Worm (Caenorhabditis elegans) whole organism, young adult: ENCODE data around the gene acs-17.

Source experiments
- B0019.2 ChIP-seq: fragments of 200-800 bp; sonication (Bioruptor generic); conservative IDR thresholded peaks from 2 replicates; pipeline ENCODE4 v1.3.6; 2022; ENCODE audit warnings: missing genetic modification reagents, missing genetic modification characterization, missing compliant biosample characterization
- F22D6.2 ChIP-seq: sonication (generic microtip); optimal IDR thresholded peaks from 2 replicates; lab custom pipeline; 2016; ENCODE audit warnings: mild to moderate bottlenecking, missing genetic modification characterization, missing compliant biosample characterization
- F23B12.7 ChIP-seq: sonication (generic microtip); optimal IDR thresholded peaks from 2 replicates; lab custom pipeline; 2017; ENCODE audit warnings: missing genetic modification characterization, mild to moderate bottlenecking, missing compliant biosample characterization, antibody characterized with exemption, moderate library complexity; ENCODE audit not compliant: insufficient read depth
- F33H1.4 ChIP-seq: fragments of 200-800 bp; sonication (Bioruptor generic); IDR thresholded peaks from 2 replicates; pipeline ENCODE4 v1.3.6; 2022; ENCODE audit warnings: missing genetic modification reagents, missing genetic modification characterization, missing compliant biosample characterization
- F52B5.7 ChIP-seq: sonication (generic microtip); optimal IDR thresholded peaks from 2 replicates; lab custom pipeline; 2016; ENCODE audit warnings: mild to moderate bottlenecking, missing genetic modification characterization, missing compliant biosample characterization
- F55B11.4 ChIP-seq: sonication (generic microtip); optimal IDR thresholded peaks from 2 replicates; lab custom pipeline; 2016; ENCODE audit warnings: missing compliant biosample characterization, missing genetic modification characterization, borderline replicate concordance; ENCODE audit not compliant: insufficient read depth
- F57A8.1 ChIP-seq: fragments of 200-800 bp; sonication (Bioruptor generic); optimal IDR thresholded peaks from 2 replicates; lab custom pipeline; 2018; ENCODE audit warnings: mild to moderate bottlenecking, missing genetic modification characterization, moderate library complexity, missing compliant biosample characterization
- K12H6.12 ChIP-seq: fragments of 200-800 bp; sonication (Bioruptor generic); optimal IDR thresholded peaks from 2 replicates; lab custom pipeline; 2018; ENCODE audit warnings: mild to moderate bottlenecking, missing genetic modification characterization, missing compliant biosample characterization
- Y53F4B.3 ChIP-seq: fragments of 200-800 bp; sonication (Bioruptor generic); IDR thresholded peaks from 2 replicates; pipeline ENCODE4 v1.3.6; 2022; ENCODE audit warnings: missing genetic modification reagents, missing genetic modification characterization, missing compliant biosample characterization
- ZK185.1 ChIP-seq: sonication (generic microtip); optimal IDR thresholded peaks from 2 replicates; lab custom pipeline; 2016; ENCODE audit warnings: mild to moderate bottlenecking, missing genetic modification characterization, missing compliant biosample characterization; ENCODE audit not compliant: poor library complexity, severe bottlenecking
- ama-1 ChIP-seq, 3 experiments: fragments of 150-350 bp in 1 of 3; sonication (generic microtip) in 2 of 3; optimal IDR thresholded peaks; 2 replicates each; lab custom pipeline; 2014 to 2018; ENCODE audit warnings: missing biosample characterization in 2 of 3, missing genetic modification characterization in 2 of 3, missing genetic modification reagents in 2 of 3
- athp-1 ChIP-seq: sonication (generic microtip); optimal IDR thresholded peaks from 2 replicates; lab custom pipeline; 2017; ENCODE audit warnings: mild to moderate bottlenecking, missing genetic modification characterization, missing compliant biosample characterization
- attf-5 ChIP-seq: fragments of 200-800 bp; sonication (Bioruptor generic); optimal IDR thresholded peaks from 2 replicates; lab custom pipeline; 2018; ENCODE audit warnings: mild to moderate bottlenecking, missing genetic modification characterization, missing compliant biosample characterization
- bed-1 ChIP-seq: fragments of 200-800 bp; sonication (Bioruptor generic); IDR thresholded peaks from 2 replicates; pipeline ENCODE4 v1.3.6; 2022; ENCODE audit warnings: missing genetic modification reagents, missing genetic modification characterization, missing compliant biosample characterization
- bed-2 ChIP-seq: fragments of 200-800 bp; sonication (Bioruptor generic); IDR thresholded peaks from 2 replicates; pipeline ENCODE4 v1.3.6; 2022; ENCODE audit warnings: missing genetic modification reagents, missing genetic modification characterization, missing compliant biosample characterization
- cebp-2 ChIP-seq: fragments of 200-800 bp; sonication (Bioruptor generic); IDR thresholded peaks from 2 replicates; pipeline ENCODE4 v1.3.6; 2022; ENCODE audit warnings: missing genetic modification characterization, missing compliant biosample characterization
- ceh-27 ChIP-seq: fragments of 200-800 bp; sonication (Bioruptor generic); optimal IDR thresholded peaks from 2 replicates; lab custom pipeline; 2018; ENCODE audit warnings: mild to moderate bottlenecking, missing genetic modification characterization, moderate library complexity, missing compliant biosample characterization
- ceh-40 ChIP-seq: fragments of 200-800 bp; sonication (Bioruptor generic); IDR thresholded peaks from 2 replicates; pipeline ENCODE4 v1.3.6; 2022; ENCODE audit warnings: missing genetic modification characterization, missing compliant biosample characterization
- ceh-58 ChIP-seq: fragments of 200-800 bp; sonication (Bioruptor generic); IDR thresholded peaks from 2 replicates; pipeline ENCODE4 v1.3.6; 2022; ENCODE audit warnings: missing genetic modification characterization, missing compliant biosample characterization
- chd-7 ChIP-seq: sonication (generic microtip); optimal IDR thresholded peaks from 2 replicates; lab custom pipeline; 2016; ENCODE audit warnings: mild to moderate bottlenecking, missing genetic modification characterization, moderate library complexity, missing compliant biosample characterization
- egl-18 ChIP-seq: fragments of 200-800 bp; sonication (Bioruptor generic); IDR thresholded peaks from 2 replicates; pipeline ENCODE4 v1.3.6; 2022; ENCODE audit warnings: missing genetic modification reagents, missing genetic modification characterization, missing compliant biosample characterization
- hmg-1.2 ChIP-seq: fragments of 200-800 bp; sonication (Bioruptor generic); IDR thresholded peaks from 2 replicates; pipeline ENCODE4 v1.3.6; 2022; ENCODE audit warnings: missing genetic modification reagents, missing genetic modification characterization, missing compliant biosample characterization
- lag-1 ChIP-seq: fragments of 200-800 bp; sonication (Bioruptor generic); IDR thresholded peaks from 2 replicates; pipeline ENCODE4 v1.3.6; 2022; ENCODE audit warnings: missing genetic modification reagents, missing genetic modification characterization, missing compliant biosample characterization
- let-526 ChIP-seq: fragments of 200-800 bp; sonication (Bioruptor generic); IDR thresholded peaks from 2 replicates; pipeline ENCODE4 v1.3.6; 2022; ENCODE audit warnings: missing genetic modification reagents, missing genetic modification characterization, missing compliant biosample characterization
- let-607 ChIP-seq, 2 experiments: fragments of 200-800 bp in 1 of 2; sonication (Bioruptor generic) in 1 of 2; sonication (generic microtip) in 1 of 2; optimal IDR thresholded peaks; 2 replicates each; lab custom pipeline; 2016 to 2018; ENCODE audit warnings: mild to moderate bottlenecking in 2 of 2, missing compliant biosample characterization in 2 of 2, missing genetic modification characterization in 2 of 2, moderate library complexity in 2 of 2, missing genotype in 1 of 2
- madf-6 ChIP-seq: fragments of 200-800 bp; sonication (Bioruptor generic); IDR thresholded peaks from 2 replicates; pipeline ENCODE4 v1.3.6; 2022; ENCODE audit warnings: missing genetic modification reagents, missing genetic modification characterization, missing compliant biosample characterization
- mcd-1 ChIP-seq: fragments of 200-800 bp; sonication (Bioruptor generic); IDR thresholded peaks from 2 replicates; pipeline ENCODE4 v1.3.6; 2022; ENCODE audit warnings: missing genetic modification reagents, missing genetic modification characterization, missing compliant biosample characterization
- mel-28 ChIP-seq: sonication (generic microtip); optimal IDR thresholded peaks from 2 replicates; lab custom pipeline; 2016; ENCODE audit warnings: borderline replicate concordance, mild to moderate bottlenecking, missing genetic modification characterization, missing compliant biosample characterization
- nhr-179 ChIP-seq: sonication (generic microtip); optimal IDR thresholded peaks from 2 replicates; lab custom pipeline; 2016; ENCODE audit warnings: mild to moderate bottlenecking, missing genetic modification characterization, missing compliant biosample characterization
- nhr-80 ChIP-seq: sonication (generic microtip); optimal IDR thresholded peaks from 2 replicates; lab custom pipeline; 2016; ENCODE audit warnings: missing genetic modification characterization, missing compliant biosample characterization
- pbrm-1 ChIP-seq: fragments of 200-800 bp; sonication (Bioruptor generic); IDR thresholded peaks from 2 replicates; pipeline ENCODE4 v1.3.6; 2022; ENCODE audit warnings: missing genetic modification reagents, missing genetic modification characterization, missing compliant biosample characterization
- pha-4 ChIP-seq: fragments of 150-350 bp; sonication (generic microtip); optimal IDR thresholded peaks from 2 replicates; lab custom pipeline; 2014; ENCODE audit warnings: missing biosample characterization, missing genetic modification reagents, missing genetic modification characterization
- tbp1 ChIP-seq: fragments of 200-800 bp; sonication (Bioruptor generic); optimal IDR thresholded peaks from 2 replicates; lab custom pipeline; 2018; ENCODE audit warnings: mild to moderate bottlenecking, missing genetic modification characterization, missing compliant biosample characterization
- zfh-2 ChIP-seq: fragments of 200-800 bp; sonication (Bioruptor generic); conservative IDR thresholded peaks from 2 replicates; pipeline ENCODE4 v1.3.6; 2022; ENCODE audit warnings: missing genetic modification reagents, missing genetic modification characterization, missing compliant biosample characterization
- zim-3 ChIP-seq: sonication (generic microtip); optimal IDR thresholded peaks from 2 replicates; lab custom pipeline; 2017; ENCODE audit warnings: mild to moderate bottlenecking, missing genetic modification characterization, moderate library complexity, missing compliant biosample characterization
- ztf-18 ChIP-seq: sonication (generic microtip); optimal IDR thresholded peaks from 2 replicates; lab custom pipeline; 2016; ENCODE audit warnings: missing genotype, mild to moderate bottlenecking, missing genetic modification characterization, missing compliant biosample characterization
- ztf-26 ChIP-seq: sonication (generic microtip); optimal IDR thresholded peaks from 2 replicates; lab custom pipeline; 2017; ENCODE audit warnings: missing genetic modification characterization, missing compliant biosample characterization
- ztf-28 ChIP-seq: fragments of 200-800 bp; sonication (Bioruptor generic); IDR thresholded peaks from 2 replicates; pipeline ENCODE4 v1.3.6; 2022; ENCODE audit warnings: missing genetic modification reagents, missing genetic modification characterization, missing compliant biosample characterization

The acs-17 gene

ce11 chrX:5958815-5959214, 14.5 kb upstream of the acs-17 start, which contains the start of gene R07E4.1:
Gene R07E4.1, plus strand, starts transcription at chrX:5959115.
- TF ChIP-seq nhr-179 (tag; lab: Kevin White, UChicago), result no peak
- no peak for TF ChIP-seq K12H6.12 (tag; lab: Kevin White, UChicago)
- no peak for TF ChIP-seq ceh-27 (GFP tag; lab: Kevin White, UChicago)
- no peak for TF ChIP-seq bed-1 (GFP tag; lab: Robert Waterston, UW)
- no peak for TF ChIP-seq mel-28 (tag; lab: Kevin White, UChicago)
- no peak for TF ChIP-seq ceh-58 (GFP tag; lab: Robert Waterston, UW)
- TF ChIP-seq ceh-40 (GFP tag; lab: Robert Waterston, UW), result no peak
- no peak for TF ChIP-seq let-607 (tag; optimal IDR thresholded peaks at IDR 0.05; lab: Kevin White, UChicago)
- TF ChIP-seq F22D6.2 (tag; lab: Kevin White, UChicago), result no peak
- TF ChIP-seq chd-7, result no peak
- TF ChIP-seq lag-1 (GFP tag; lab: Robert Waterston, UW), result no peak
- no peak for TF ChIP-seq F55B11.4
- no peak for TF ChIP-seq ztf-26
- no peak for TF ChIP-seq let-526
- no peak for TF ChIP-seq bed-2 (GFP tag; lab: Robert Waterston, UW)
- no peak for TF ChIP-seq B0019.2 (GFP tag; lab: Robert Waterston, UW)

ce11 chrX:5956130-5956529, 11.8 kb upstream of the acs-17 start:
- TF ChIP-seq ceh-27 (GFP tag; lab: Kevin White, UChicago) (no peak), ztf-18 (tag; lab: Kevin White, UChicago) (no peak)

ce11 chrX:5953174-5953573, 8.9 kb upstream of the acs-17 start, which contains the start of the genes R07E4.5 and R07E4.3:
Gene R07E4.5, minus strand, starts transcription at chrX:5953174.
Gene R07E4.3, plus strand, starts transcription at chrX:5953458.
- no peak for TF ChIP-seq F52B5.7 (tag; lab: Kevin White, UChicago)
- TF ChIP-seq F57A8.1 (GFP tag; lab: Kevin White, UChicago), result no peak
- TF ChIP-seq nhr-80 (tag; lab: Kevin White, UChicago), result peak; percentile 38
- peak; percentile 1 for TF ChIP-seq F23B12.7 (tag; lab: Kevin White, UChicago)
- TF ChIP-seq hmg-1.2 (GFP tag; lab: Robert Waterston, UW), result no peak
- no peak for TF ChIP-seq egl-18 (GFP tag; lab: Robert Waterston, UW)
- TF ChIP-seq tbp1, result no peak
- peak; percentile 31 for TF ChIP-seq attf-5 (GFP tag; lab: Kevin White, UChicago)
- peak; percentile 72 for TF ChIP-seq F33H1.4 (GFP tag; lab: Robert Waterston, UW)
- peak; percentile 93 for TF ChIP-seq mcd-1 (GFP tag; lab: Robert Waterston, UW)
- TF ChIP-seq cebp-2 (GFP tag; lab: Robert Waterston, UW), result no peak
- TF ChIP-seq pha-4 (tag; lab: Kevin White, UChicago), result peak; percentile 31
- TF ChIP-seq ZK185.1, result peak; percentile 26
- TF ChIP-seq ama-1 (optimal IDR thresholded peaks at IDR 0.05; lab: Kevin White, UChicago), result no peak
- no peak for TF ChIP-seq ama-1 (GFP tag; optimal IDR thresholded peaks at IDR 0.05; lab: Kevin White, UChicago)
- TF ChIP-seq bed-2 (GFP tag; lab: Robert Waterston, UW), result no peak
- no peak for TF ChIP-seq athp-1 (tag; lab: Kevin White, UChicago)

ce11 chrX:5948769-5949168, 4.5 kb upstream of the acs-17 start, which contains the start of gene mig-23:
Gene mig-23, minus strand, starts transcription at chrX:5948869.
- TF ChIP-seq pbrm-1 (GFP tag; lab: Robert Waterston, UW) (no peak), zim-3 (tag; lab: Kevin White, UChicago) (no peak), ceh-58 (GFP tag; lab: Robert Waterston, UW) (no peak), athp-1 (tag; lab: Kevin White, UChicago) (no peak), chd-7 (no peak), madf-6 (GFP tag; lab: Robert Waterston, UW) (no peak), ztf-28 (GFP tag; lab: Robert Waterston, UW) (no peak), Y53F4B.3 (GFP tag; lab: Robert Waterston, UW) (no peak), zfh-2 (GFP tag; lab: Robert Waterston, UW) (no peak)
- TF ChIP-seq, all 124 proteins: peak for 0
